Worm (Caenorhabditis elegans): Measurements from ENCODE around the gene pezo-1.
"Not testable (repeated sequence)": the region's sequence is repeated elsewhere in the genome, so short reads cannot be mapped to it uniquely, and the experiment has no call there.

pezo-1 gene

DNA sequence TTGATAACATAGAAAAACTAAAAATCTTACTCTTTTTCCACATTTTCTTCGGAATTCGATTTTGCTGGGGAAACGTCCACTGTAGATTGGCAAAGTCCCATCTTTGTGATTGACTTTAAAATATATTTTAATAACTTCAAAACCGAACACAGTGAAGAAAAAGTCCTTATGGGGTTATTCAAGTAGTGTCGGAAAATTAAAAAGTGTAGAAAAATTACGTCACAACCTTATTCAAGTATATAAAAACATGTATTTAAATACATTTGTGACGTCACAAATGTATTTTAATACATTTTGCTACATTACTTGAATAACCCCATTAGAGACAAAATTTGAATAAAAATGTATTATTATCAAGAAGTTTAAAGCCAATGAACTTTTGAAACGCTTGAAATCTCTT is 53.5 kb downstream of the pezo-1 start, which contains the start of gene F49C12.7:
TSS of gene F49C12.7 (minus strand) at position 101 of the 400 bp plus-strand sequence.
- TF ChIP-seq F13C5.2 (tag; optimal IDR thresholded peaks at IDR 0.05); tbx-11 (GFP tag; IDR thresholded peaks at IDR 0.05); B0310.2 (tag; optimal IDR thresholded peaks at IDR 0.05): not testable (repeated sequence)

DNA sequence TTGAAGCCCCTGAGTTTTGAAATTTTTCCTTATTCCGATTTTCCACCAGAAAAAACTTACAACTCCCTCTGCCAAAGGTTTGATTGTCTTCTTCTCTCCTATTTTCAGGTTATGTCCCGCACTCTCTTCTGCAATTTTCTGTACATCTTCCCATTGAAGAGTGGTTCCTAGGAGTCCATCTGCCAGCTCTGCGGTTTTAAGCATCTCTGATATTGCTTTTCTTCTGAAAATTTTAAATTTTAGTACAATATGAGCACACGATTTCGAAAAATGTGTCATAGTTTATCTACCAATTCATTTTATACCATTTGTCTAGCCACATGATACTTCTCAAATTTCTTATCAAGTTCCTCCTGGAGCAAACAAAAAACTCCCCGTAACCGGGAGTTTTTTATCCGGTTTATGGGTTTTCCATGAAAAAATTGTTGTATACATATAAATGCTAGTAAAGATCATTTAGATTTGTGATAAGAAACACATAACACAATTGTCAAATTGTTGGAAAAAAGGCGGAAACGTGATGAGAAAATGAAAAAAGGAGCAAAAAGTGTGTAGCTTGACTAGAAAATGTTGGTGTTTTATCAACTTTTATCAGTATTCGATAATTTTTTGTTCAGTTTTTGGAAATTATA is 55.3 kb downstream of the pezo-1 start:
- TF ChIP-seq flt-1 (GFP tag; IDR thresholded peaks at IDR 0.05) (no peak), sea-1 (GFP tag; conservative IDR thresholded peaks at IDR 0.05) (no peak), tbx-37 (GFP tag; conservative IDR thresholded peaks at IDR 0.05) (no peak), pes-1 (GFP tag; IDR thresholded peaks at IDR 0.05) (no peak), B0310.2 (tag; optimal IDR thresholded peaks at IDR 0.05) (no peak), scrt-1 (GFP tag; IDR thresholded peaks at IDR 0.05) (no peak), hmg-4 (GFP tag; optimal IDR thresholded peaks at IDR 0.05) (no peak), ceh-13 (GFP tag; optimal IDR thresholded peaks at IDR 0.05) (no peak), tbx-11 (GFP tag; IDR thresholded peaks at IDR 0.05) (no peak)

DNA sequence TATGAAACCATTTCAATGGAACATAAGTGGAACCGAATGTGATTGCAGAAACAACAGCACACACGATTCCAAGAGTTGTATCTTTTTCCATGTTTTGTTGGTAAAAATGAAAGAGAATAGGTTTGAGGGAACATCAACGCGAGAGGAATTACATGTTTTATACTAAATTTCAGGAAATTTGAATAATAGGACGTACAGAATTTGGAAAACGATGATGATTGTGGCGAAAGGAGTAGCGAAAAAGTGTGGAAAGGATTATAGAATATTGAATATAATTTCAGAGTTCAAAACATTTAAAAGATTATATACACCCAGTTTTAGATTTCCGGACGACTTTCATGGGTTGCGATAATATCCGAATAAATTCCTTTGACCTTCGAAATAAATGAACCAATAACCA is 57.3 kb downstream of the pezo-1 start, which contains the start of gene F49C12.6:
TSS of gene F49C12.6 (minus strand) at position 101 of the 400 bp plus-strand sequence.
- TF ChIP-seq F13C5.2 (tag; optimal IDR thresholded peaks at IDR 0.05), result no peak
- TF ChIP-seq ama-1 (optimal IDR thresholded peaks at IDR 0.05), result no peak
- no peak for TF ChIP-seq tra-4 (tag; optimal IDR thresholded peaks at IDR 0.05)
- TF ChIP-seq B0310.2 (tag; optimal IDR thresholded peaks at IDR 0.05), result no peak
- no peak for TF ChIP-seq tbx-11 (GFP tag; IDR thresholded peaks at IDR 0.05)
- no peak for TF ChIP-seq hnd-1 (tag; optimal IDR thresholded peaks at IDR 0.05)
- TF ChIP-seq ceh-13 (GFP tag; optimal IDR thresholded peaks at IDR 0.05), result no peak
- no peak for TF ChIP-seq pes-1 (GFP tag; IDR thresholded peaks at IDR 0.05)

DNA sequence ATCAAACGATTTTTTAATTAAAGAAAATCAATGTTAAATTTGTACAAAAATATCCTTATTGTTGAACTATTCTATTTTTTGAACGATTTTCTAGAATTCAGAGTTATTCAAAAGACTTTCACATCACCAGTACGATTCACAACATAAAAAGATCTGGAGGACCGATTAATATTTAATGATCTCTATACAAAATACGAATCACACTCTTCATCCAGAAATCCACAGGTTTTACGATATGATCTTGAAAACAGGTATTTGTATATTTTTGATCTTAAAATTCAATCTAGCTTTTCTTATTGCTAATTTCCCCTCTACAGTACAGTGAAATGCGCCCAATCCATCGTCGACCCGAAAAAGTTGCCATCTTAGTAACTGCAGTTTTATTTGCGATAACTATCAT is 61.7 kb downstream of the pezo-1 start, which contains the start of gene F49C12.5:
TSS of gene F49C12.5 (plus strand) at position 301 of the 400 bp plus-strand sequence.
- TF ChIP-seq sea-1 (GFP tag; conservative IDR thresholded peaks at IDR 0.05) (no peak), ets-7 (tag; optimal IDR thresholded peaks at IDR 0.05) (no peak), flt-1 (GFP tag; IDR thresholded peaks at IDR 0.05) (no peak), F13C5.2 (tag; optimal IDR thresholded peaks at IDR 0.05) (no peak), hmg-4 (GFP tag; optimal IDR thresholded peaks at IDR 0.05) (no peak), ceh-13 (GFP tag; optimal IDR thresholded peaks at IDR 0.05) (no peak), pes-1 (GFP tag; IDR thresholded peaks at IDR 0.05) (no peak), hnd-1 (tag; optimal IDR thresholded peaks at IDR 0.05) (no peak), aly-1 (tag; optimal IDR thresholded peaks at IDR 0.05) (no peak), ceh-36 (tag; optimal IDR thresholded peaks at IDR 0.05) (no peak), hmbx-1 (tag; optimal IDR thresholded peaks at IDR 0.05) (no peak), ama-1 (optimal IDR thresholded peaks at IDR 0.05) (no peak), tbx-37 (GFP tag; conservative IDR thresholded peaks at IDR 0.05) (no peak), tbx-11 (GFP tag; IDR thresholded peaks at IDR 0.05) (no peak), scrt-1 (GFP tag; IDR thresholded peaks at IDR 0.05) (no peak), B0310.2 (tag; optimal IDR thresholded peaks at IDR 0.05) (no peak), tra-4 (tag; optimal IDR thresholded peaks at IDR 0.05) (no peak)

DNA sequence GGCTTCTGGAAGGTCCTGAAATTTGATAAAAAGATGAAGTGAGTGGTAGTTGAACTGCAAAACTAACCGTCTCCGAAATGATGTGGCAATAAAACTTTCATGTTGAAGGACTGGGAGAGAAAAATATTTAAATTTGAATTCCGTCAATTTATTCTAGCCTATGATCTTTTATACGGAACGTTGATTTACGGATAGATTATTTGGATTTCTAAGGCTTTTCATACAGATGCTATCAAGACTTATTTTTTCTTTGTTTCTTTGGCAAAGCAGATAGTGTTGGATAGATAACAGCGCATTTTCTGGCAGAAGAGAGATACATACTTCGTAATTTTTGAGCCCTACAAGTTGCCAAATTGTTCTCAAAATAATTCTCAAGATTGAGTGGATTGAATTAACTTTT is 62.3 kb downstream of the pezo-1 start, which contains the start of gene F49C12.4:
TSS of gene F49C12.4 (minus strand) at position 101 of the 400 bp plus-strand sequence.
- TF ChIP-seq aly-1 (tag; optimal IDR thresholded peaks at IDR 0.05) (no peak), tbx-11 (GFP tag; IDR thresholded peaks at IDR 0.05) (no peak), ama-1 (optimal IDR thresholded peaks at IDR 0.05) (no peak), sea-1 (GFP tag; conservative IDR thresholded peaks at IDR 0.05) (no peak), F13C5.2 (tag; optimal IDR thresholded peaks at IDR 0.05) (no peak), ceh-13 (GFP tag; optimal IDR thresholded peaks at IDR 0.05) (no peak), pes-1 (GFP tag; IDR thresholded peaks at IDR 0.05) (no peak)

DNA sequence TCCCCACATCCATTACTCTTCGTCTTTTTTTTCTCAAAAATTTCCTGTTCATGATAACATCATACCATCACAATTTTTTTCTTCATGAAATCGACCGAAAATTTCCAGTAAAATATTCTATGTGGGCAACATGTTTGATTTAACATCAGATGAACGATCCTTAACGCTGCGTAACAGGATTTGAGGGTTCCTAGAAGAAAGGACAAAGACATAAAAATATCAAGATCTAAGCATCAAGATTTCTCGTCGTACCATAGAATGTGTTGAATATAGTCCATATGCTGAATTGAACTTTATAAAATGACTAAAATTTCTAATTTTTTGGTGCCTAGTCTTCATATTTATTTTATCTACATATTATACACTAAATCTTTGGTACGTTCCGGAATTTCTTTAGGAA is 66.2 kb downstream of the pezo-1 start, which contains the start of gene F49C12.3:
TSS of gene F49C12.3 (plus strand) at position 301 of the 400 bp plus-strand sequence.
- no peak for TF ChIP-seq ets-7 (tag; optimal IDR thresholded peaks at IDR 0.05)
- no peak for TF ChIP-seq tbx-37 (GFP tag; conservative IDR thresholded peaks at IDR 0.05)
- no peak for TF ChIP-seq ceh-13 (GFP tag; optimal IDR thresholded peaks at IDR 0.05)
- no peak for TF ChIP-seq tbx-11 (GFP tag; IDR thresholded peaks at IDR 0.05)
- TF ChIP-seq hnd-1 (tag; optimal IDR thresholded peaks at IDR 0.05), result no peak
- TF ChIP-seq scrt-1 (GFP tag; IDR thresholded peaks at IDR 0.05), result no peak
- no peak for TF ChIP-seq F13C5.2 (tag; optimal IDR thresholded peaks at IDR 0.05)
- TF ChIP-seq hmbx-1 (tag; optimal IDR thresholded peaks at IDR 0.05), result no peak

DNA sequence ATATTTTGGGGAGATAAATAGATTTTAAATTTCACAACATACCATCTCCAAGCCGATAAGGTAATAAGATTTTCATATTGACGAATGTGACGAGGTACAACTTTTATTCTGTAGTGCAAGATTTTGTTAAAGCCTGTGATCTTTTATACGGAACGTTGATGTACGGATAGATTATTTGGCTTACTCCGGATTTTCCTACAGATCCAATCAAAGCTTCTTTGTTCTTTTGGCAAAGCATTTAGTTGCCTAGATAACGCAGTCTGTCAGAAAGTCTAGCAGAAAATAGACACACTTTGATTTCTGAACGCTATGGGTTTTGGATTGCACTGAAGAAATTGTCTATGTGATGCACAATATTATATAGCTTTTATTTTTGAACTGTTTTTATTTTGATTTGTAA is 67.2 kb downstream of the pezo-1 start, which contains the start of gene F49C12.2:
TSS of gene F49C12.2 (minus strand) at position 101 of the 400 bp plus-strand sequence.
- TF ChIP-seq ceh-36 (tag; optimal IDR thresholded peaks at IDR 0.05), result no peak
- no peak for TF ChIP-seq hmg-4 (GFP tag; optimal IDR thresholded peaks at IDR 0.05)
- TF ChIP-seq pes-1 (GFP tag; IDR thresholded peaks at IDR 0.05), result no peak
- TF ChIP-seq hnd-1 (tag; optimal IDR thresholded peaks at IDR 0.05), result no peak
- TF ChIP-seq F13C5.2 (tag; optimal IDR thresholded peaks at IDR 0.05), result no peak
- TF ChIP-seq aly-1 (tag; optimal IDR thresholded peaks at IDR 0.05), result no peak
- no peak for TF ChIP-seq flt-1 (GFP tag; IDR thresholded peaks at IDR 0.05)
- TF ChIP-seq tbx-11 (GFP tag; IDR thresholded peaks at IDR 0.05), result no peak
- TF ChIP-seq ceh-13 (GFP tag; optimal IDR thresholded peaks at IDR 0.05), result no peak
- TF ChIP-seq ama-1 (optimal IDR thresholded peaks at IDR 0.05), result no peak
- TF ChIP-seq tra-4 (tag; optimal IDR thresholded peaks at IDR 0.05), result no peak
- no peak for TF ChIP-seq B0310.2 (tag; optimal IDR thresholded peaks at IDR 0.05)
- no peak for TF ChIP-seq hmbx-1 (tag; optimal IDR thresholded peaks at IDR 0.05)
- no peak for TF ChIP-seq sea-1 (GFP tag; conservative IDR thresholded peaks at IDR 0.05)
- no peak for TF ChIP-seq ets-7 (tag; optimal IDR thresholded peaks at IDR 0.05)

DNA sequence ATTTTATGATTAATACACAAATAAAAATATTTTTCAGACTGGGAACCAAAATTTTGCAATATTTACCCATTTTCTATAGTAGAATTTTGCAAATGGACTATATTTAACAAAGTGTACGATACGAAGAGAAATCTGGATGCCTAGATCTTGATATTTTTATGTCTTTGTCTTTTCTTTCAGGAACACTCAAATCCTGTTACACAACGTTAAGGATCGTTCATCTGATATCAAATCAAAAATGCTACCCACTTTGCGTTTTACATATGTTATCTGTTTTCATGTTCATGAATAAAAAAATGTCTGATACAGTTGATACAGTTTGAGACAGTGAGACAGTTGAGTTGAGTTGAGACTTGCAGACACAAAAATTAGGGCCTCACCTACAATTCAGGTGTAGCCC is 70.0 kb downstream of the pezo-1 start, which contains the start of gene F49C12.1:
TSS of gene F49C12.1 (minus strand) at position 70 of the 400 bp plus-strand sequence.
- no peak for TF ChIP-seq ceh-13 (GFP tag; optimal IDR thresholded peaks at IDR 0.05)
- TF ChIP-seq ets-7 (tag; optimal IDR thresholded peaks at IDR 0.05), result no peak
- no peak for TF ChIP-seq ceh-36 (tag; optimal IDR thresholded peaks at IDR 0.05)
- no peak for TF ChIP-seq hmg-4 (GFP tag; optimal IDR thresholded peaks at IDR 0.05)
- TF ChIP-seq flt-1 (GFP tag; IDR thresholded peaks at IDR 0.05), result no peak
- TF ChIP-seq ama-1 (optimal IDR thresholded peaks at IDR 0.05), result no peak
- no peak for TF ChIP-seq tbx-11 (GFP tag; IDR thresholded peaks at IDR 0.05)
- TF ChIP-seq pes-1 (GFP tag; IDR thresholded peaks at IDR 0.05), result no peak
- no peak for TF ChIP-seq hnd-1 (tag; optimal IDR thresholded peaks at IDR 0.05)
- no peak for TF ChIP-seq aly-1 (tag; optimal IDR thresholded peaks at IDR 0.05)
- no peak for TF ChIP-seq scrt-1 (GFP tag; IDR thresholded peaks at IDR 0.05)
- TF ChIP-seq F13C5.2 (tag; optimal IDR thresholded peaks at IDR 0.05), result no peak
- no peak for TF ChIP-seq tra-4 (tag; optimal IDR thresholded peaks at IDR 0.05)
- TF ChIP-seq B0310.2 (tag; optimal IDR thresholded peaks at IDR 0.05), result no peak
- TF ChIP-seq sea-1 (GFP tag; conservative IDR thresholded peaks at IDR 0.05), result no peak
